Worm (Caenorhabditis elegans) whole organism, L4 larva: Measurements from ENCODE around the gene ape-1.
A peak's percentile ranks its signal among the peaks of the same experiment; 100 is the strongest.

ENCODE experiments used
- ceh-28 ChIP-seq: fragments of 150-350 bp; optimal IDR thresholded peaks from 2 replicates; lab custom pipeline; 2014; ENCODE audit warnings: missing biosample characterization, missing genetic modification reagents, missing genetic modification characterization
- fkh-10 ChIP-seq: fragments of 150-350 bp; optimal IDR thresholded peaks from 2 replicates; lab custom pipeline; 2014; ENCODE audit warnings: missing biosample characterization, missing genetic modification reagents, missing genetic modification characterization
- mep-1 ChIP-seq: fragments of 150-350 bp; sonication (generic microtip); optimal IDR thresholded peaks from 3 replicates; lab custom pipeline; 2014; ENCODE audit warnings: missing biosample characterization, missing genetic modification characterization
- nhr-25 ChIP-seq: sonication (generic microtip); optimal IDR thresholded peaks from 2 replicates; lab custom pipeline; 2017; ENCODE audit warnings: missing genetic modification characterization, mild to moderate bottlenecking, missing compliant biosample characterization, antibody characterized with exemption, moderate library complexity, borderline replicate concordance; ENCODE audit not compliant: insufficient read depth
- nhr-28 ChIP-seq: fragments of 150-350 bp; optimal IDR thresholded peaks from 2 replicates; lab custom pipeline; 2014; ENCODE audit warnings: missing biosample characterization, missing genetic modification characterization
- pha-4 ChIP-seq, 2 experiments: fragments of 150-350 bp in 1 of 2; fragments of 200-800 bp in 1 of 2; sonication (Bioruptor generic) in 1 of 2; IDR thresholded peaks in 1 of 2; optimal IDR thresholded peaks in 1 of 2; 2 replicates each; pipeline versions ENCODE4 v1.3.6 to Lab custom; 2014 to 2022; ENCODE audit warnings: missing genetic modification characterization in 2 of 2, missing genetic modification reagents in 2 of 2, missing biosample characterization in 1 of 2, missing compliant biosample characterization in 1 of 2
- set-16 ChIP-seq: fragments of 200-800 bp; sonication (Bioruptor generic); IDR thresholded peaks from 2 replicates; pipeline ENCODE4 v1.3.6; 2022; ENCODE audit warnings: missing genetic modification reagents, missing genetic modification characterization, missing compliant biosample characterization
- unc-39 ChIP-seq: sonication (generic microtip); optimal IDR thresholded peaks from 2 replicates; lab custom pipeline; 2017; ENCODE audit warnings: missing biosample characterization, missing genetic modification characterization
- unc-62 ChIP-seq, 3 experiments: fragments of 150-350 bp in 1 of 3; sonication (generic microtip); optimal IDR thresholded peaks in 2 of 3; peaks in 1 of 3; 1 replicate in 1 of 3; 2 replicates in 2 of 3; lab custom pipeline; 2014 to 2017; ENCODE audit warnings: missing biosample characterization in 3 of 3, missing genetic modification characterization in 3 of 3, missing genetic modification reagents in 3 of 3, missing genotype in 1 of 3
- zag-1 ChIP-seq: fragments of 150-350 bp; optimal IDR thresholded peaks from 2 replicates; lab custom pipeline; 2014; ENCODE audit warnings: missing biosample characterization, missing genetic modification characterization
- ztf-11 ChIP-seq: fragments of 150-350 bp; optimal IDR thresholded peaks from 2 replicates; lab custom pipeline; 2014; ENCODE audit warnings: missing biosample characterization, missing genetic modification characterization

ce11 chrV:11641298-11641787 lies 34.4 kb upstream of the ape-1 start:
- TF ChIP-seq ceh-28 (tag; lab: Kevin White, UChicago) (no peak), mep-1 (peak; percentile 70), unc-62 (GFP tag; optimal IDR thresholded peaks at IDR 0.05 in 1 of 2; lab: Kevin White, UChicago) (peak in 1 of 2 experiments; percentile 98), unc-62 (tag; optimal IDR thresholded peaks at IDR 0.05; lab: Kevin White, UChicago) (no peak), fkh-10 (GFP tag; lab: Kevin White, UChicago) (peak; percentile 41), zag-1 (no peak), set-16 (GFP tag; lab: Robert Waterston, UW) (no peak), nhr-28 (no peak), ztf-11 (tag; lab: Kevin White, UChicago) (no peak), pha-4 (GFP tag; IDR thresholded peaks at IDR 0.05; lab: Robert Waterston, UW) (0 out of 2 replicates have a peak, but pooled peaks have one; percentile 7), pha-4 (tag; optimal IDR thresholded peaks at IDR 0.05; lab: Kevin White, UChicago) (no peak), unc-39 (no peak), nhr-25 (tag; lab: Kevin White, UChicago) (no peak)
